Worm (Caenorhabditis elegans) whole organism, midembryonic: ENCODE results near the gene clec-260.

Source experiments
- T22C8.4 ChIP-seq: fragments of 200-800 bp; sonication (Bioruptor generic); IDR thresholded peaks from 2 replicates; pipeline ENCODE4 v1.3.6; 2022; ENCODE audit warnings: missing genetic modification characterization, missing compliant biosample characterization
- cog-1 ChIP-seq: sonication (generic microtip); optimal IDR thresholded peaks from 2 replicates; lab custom pipeline; 2016; ENCODE audit warnings: missing genetic modification characterization, missing compliant biosample characterization
- flt-1 ChIP-seq: fragments of 200-800 bp; sonication (Bioruptor generic); IDR thresholded peaks from 2 replicates; pipeline ENCODE4 v1.3.6; 2022; ENCODE audit warnings: missing genetic modification characterization, missing compliant biosample characterization
- klf-2 ChIP-seq: fragments of 200-800 bp; sonication (Bioruptor generic); conservative IDR thresholded peaks from 2 replicates; pipeline ENCODE4 v1.3.6; 2022; ENCODE audit warnings: missing genetic modification reagents, missing genetic modification characterization, missing compliant biosample characterization
- med-1 ChIP-seq: sonication (generic microtip); optimal IDR thresholded peaks from 2 replicates; lab custom pipeline; 2017; ENCODE audit warnings: missing genetic modification characterization, mild to moderate bottlenecking, missing compliant biosample characterization, antibody characterized with exemption, missing genetic modification reagents; ENCODE audit not compliant: insufficient read depth
- tab-1 ChIP-seq: fragments of 200-800 bp; sonication (Bioruptor generic); IDR thresholded peaks from 2 replicates; pipeline ENCODE4 v1.3.6; 2022; ENCODE audit warnings: missing genetic modification characterization, missing compliant biosample characterization
- ztf-23 ChIP-seq: fragments of 200-800 bp; sonication (Bioruptor generic); IDR thresholded peaks from 2 replicates; pipeline ENCODE4 v1.3.6; 2022; ENCODE audit warnings: missing genetic modification reagents, missing genetic modification characterization, missing compliant biosample characterization
- ztf-29 ChIP-seq: fragments of 200-800 bp; sonication (Bioruptor generic); IDR thresholded peaks from 2 replicates; pipeline ENCODE4 v1.3.6; 2022; ENCODE audit warnings: missing genetic modification reagents, missing genetic modification characterization, missing compliant biosample characterization

- TF ChIP-seq klf-2 (GFP tag; lab: Robert Waterston, UW) (no peak), tab-1 (GFP tag; lab: Robert Waterston, UW) (no peak), ztf-29 (no peak), med-1 (GFP tag; lab: Kevin White, UChicago) (no peak), flt-1 (GFP tag; lab: Robert Waterston, UW) (no peak), ztf-23 (GFP tag; lab: Robert Waterston, UW) (no peak), T22C8.4 (no peak), cog-1 (tag; lab: Kevin White, UChicago) (no peak)
These were observed 35.2 kb upstream of the clec-260 start for ce11 chrV:20021347-20021746.
